Worm (Caenorhabditis elegans): ENCODE data around the gene let-92.

- TF ChIP-seq mes-4 (tag; optimal IDR thresholded peaks at IDR 0.05) (no peak), C17E4.6 (GFP tag; IDR thresholded peaks at IDR 0.05) (no peak), egl-18 (GFP tag; IDR thresholded peaks at IDR 0.05) (no peak), lin-40 (tag; optimal IDR thresholded peaks at IDR 0.05) (no peak), B0261.1 (tag; optimal IDR thresholded peaks at IDR 0.05) (no peak), ama-1 (optimal IDR thresholded peaks at IDR 0.05) (no peak), ama-1 (GFP tag; optimal IDR thresholded peaks at IDR 0.05) (no peak), pha-4 (tag; optimal IDR thresholded peaks at IDR 0.05) (no peak), nhr-179 (tag; optimal IDR thresholded peaks at IDR 0.05) (no peak), dpff-1 (tag; optimal IDR thresholded peaks at IDR 0.05) (no peak), T07F8.4 (tag; optimal IDR thresholded peaks at IDR 0.05) (no peak), rec-8 (tag; optimal IDR thresholded peaks at IDR 0.05) (no peak), Y53G8AR.9 (GFP tag; conservative IDR thresholded peaks at IDR 0.05) (no peak), ekl-4 (GFP tag; IDR thresholded peaks at IDR 0.05) (no peak)
Observed at ce11 chrIV:11863428-11863827, 5.2 kb downstream of the let-92 start.

Measured in whole organism, young adult.